Worm (Caenorhabditis elegans): Measurements from ENCODE around the gene Y44A6D.6.

Y44A6D.6 gene

ce11 chrV:20778257-20778697, 28.9 kb upstream of the Y44A6D.6 start (continued):
- no peak for TF ChIP-seq zip-5 (tag; optimal IDR thresholded peaks at IDR 0.05)
- TF ChIP-seq mec-3 (tag; optimal IDR thresholded peaks at IDR 0.05; ENCODE audit: borderline replicate concordance) = no peak
- no peak for TF ChIP-seq K02D7.2 (tag; optimal IDR thresholded peaks at IDR 0.05)
- TF ChIP-seq F13H6.1 (tag; optimal IDR thresholded peaks at IDR 0.05) = peak; percentile 81
- peak; percentile 95 for TF ChIP-seq ceh-18 (tag; optimal IDR thresholded peaks at IDR 0.05)
- TF ChIP-seq pqm-1 (tag; optimal IDR thresholded peaks at IDR 0.05) = peak; percentile 78
- no peak for TF ChIP-seq fax-1 (tag; optimal IDR thresholded peaks at IDR 0.05)
- TF ChIP-seq ceh-2 (tag; optimal IDR thresholded peaks at IDR 0.05) = no peak
- TF ChIP-seq ceh-19 (GFP tag; optimal IDR thresholded peaks at IDR 0.05) = no peak
- no peak for TF ChIP-seq ceh-45 (GFP tag; IDR thresholded peaks at IDR 0.05)
- peak; percentile 100 for TF ChIP-seq pha-4 (tag; optimal IDR thresholded peaks at IDR 0.05)
- TF ChIP-seq ref-2 (tag; optimal IDR thresholded peaks at IDR 0.05) = peak; percentile 73
- TF ChIP-seq rnt-1 (tag; optimal IDR thresholded peaks at IDR 0.05) = peak; percentile 83
- no peak for TF ChIP-seq hlh-15 (tag; optimal IDR thresholded peaks at IDR 0.05)
- TF ChIP-seq ceh-14 (tag; optimal IDR thresholded peaks at IDR 0.05) = peak; percentile 61
- TF ChIP-seq pax-1 (tag; optimal IDR thresholded peaks at IDR 0.05) = peak; percentile 75
- peak; percentile 80 for TF ChIP-seq tbx-2 (tag; optimal IDR thresholded peaks at IDR 0.05)
- no peak for TF ChIP-seq elt-4 (tag; optimal IDR thresholded peaks at IDR 0.05)
- no peak for TF ChIP-seq odd-2 (tag; optimal IDR thresholded peaks at IDR 0.05)
- peak; percentile 85 for TF ChIP-seq ceh-22 (tag; optimal IDR thresholded peaks at IDR 0.05)
- TF ChIP-seq ztf-16 (tag; optimal IDR thresholded peaks at IDR 0.05) = no peak
- TF ChIP-seq ceh-34 (tag; optimal IDR thresholded peaks at IDR 0.05) = peak; percentile 73
- TF ChIP-seq hlh-13 (GFP tag; optimal IDR thresholded peaks at IDR 0.05) = no peak
- TF ChIP-seq sdc-2 (tag; optimal IDR thresholded peaks at IDR 0.05) = peak; percentile 65
- no peak for TF ChIP-seq nhr-11 (tag; optimal IDR thresholded peaks at IDR 0.05)
- no peak for TF ChIP-seq C08G9.2 (tag; optimal IDR thresholded peaks at IDR 0.05)
- no peak for TF ChIP-seq pat-9 (tag; optimal IDR thresholded peaks at IDR 0.05)
- TF ChIP-seq ttx-3 (tag; optimal IDR thresholded peaks at IDR 0.05) = peak; percentile 3
- no peak for TF ChIP-seq che-1 (tag; optimal IDR thresholded peaks at IDR 0.05)
- TF ChIP-seq ceh-9 (tag; optimal IDR thresholded peaks at IDR 0.05) = no peak
- no peak for TF ChIP-seq sox-4 (tag; optimal IDR thresholded peaks at IDR 0.05)
- peak; percentile 94 for TF ChIP-seq unc-55 (GFP tag; optimal IDR thresholded peaks at IDR 0.05)
- peak; percentile 40 for TF ChIP-seq K09A11.1 (tag; optimal IDR thresholded peaks at IDR 0.05; ENCODE audit: insufficient read depth)
- TF ChIP-seq ahr-1 (tag; optimal IDR thresholded peaks at IDR 0.05) = no peak
- no peak for TF ChIP-seq fkh-6 (tag; optimal IDR thresholded peaks at IDR 0.05)
- no peak for TF ChIP-seq fkh-10 (GFP tag; optimal IDR thresholded peaks at IDR 0.05)
- TF ChIP-seq ceh-31 (tag; optimal IDR thresholded peaks at IDR 0.05) = peak; percentile 94
- TF ChIP-seq ets-4 (tag; optimal IDR thresholded peaks at IDR 0.05) = peak; percentile 44
- TF ChIP-seq pros-1 (tag; optimal IDR thresholded peaks at IDR 0.05) = peak; percentile 15
- TF ChIP-seq C38D4.7 (GFP tag; optimal IDR thresholded peaks at IDR 0.05) = no peak
- TF ChIP-seq dmd-4 (tag; optimal IDR thresholded peaks at IDR 0.05; ENCODE audit: borderline replicate concordance) = no peak
- no peak for TF ChIP-seq T23F11.4 (GFP tag; optimal IDR thresholded peaks at IDR 0.05)
- TF ChIP-seq eyg-1 (tag; optimal IDR thresholded peaks at IDR 0.05) = no peak
- no peak for TF ChIP-seq lin-11 (tag; optimal IDR thresholded peaks at IDR 0.05)
- TF ChIP-seq npax-4 (tag; optimal IDR thresholded peaks at IDR 0.05) = no peak
- TF ChIP-seq ceh-6 (GFP tag; optimal IDR thresholded peaks at IDR 0.05) = no peak
- TF ChIP-seq ceh-24 (tag; optimal IDR thresholded peaks at IDR 0.05) = no peak
